Worm (Caenorhabditis elegans): Measurements from ENCODE around the gene spig-1.
A peak's percentile ranks its signal among the peaks of the same experiment; 100 is the strongest.

Gene spig-1

DNA sequence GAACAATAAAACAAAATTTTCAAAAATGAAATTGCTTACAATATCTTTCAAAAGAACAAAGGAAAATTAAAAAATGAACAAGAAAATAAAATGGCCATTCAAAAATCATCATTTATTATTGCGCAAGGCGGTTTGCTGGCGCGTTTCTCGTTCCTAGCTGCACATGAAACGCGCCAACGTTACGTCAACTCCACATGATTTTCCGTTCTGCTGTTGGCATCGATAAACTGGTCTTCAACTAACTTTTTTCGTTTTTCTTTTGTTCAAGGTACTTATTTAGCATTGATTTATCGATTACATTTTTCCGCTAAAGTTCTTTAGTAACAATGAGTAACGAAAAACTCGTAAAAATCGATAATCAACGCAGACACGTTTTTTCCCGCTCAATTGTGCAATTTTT, 8.9 kb downstream of the spig-1 start, which contains the start of the genes Y57E12AL.6 and Y57E12AL.1:
TSS of gene Y57E12AL.6 (minus strand) at position 75 of the 400 bp plus-strand sequence.
TSS of gene Y57E12AL.1 (plus strand) at position 135 of the 400 bp plus-strand sequence.
- TF ChIP-seq fkh-10 (GFP tag; optimal IDR thresholded peaks at IDR 0.05), result no peak
- TF ChIP-seq C08G9.2 (tag; optimal IDR thresholded peaks at IDR 0.05), result no peak
- TF ChIP-seq K09A11.1 (tag; optimal IDR thresholded peaks at IDR 0.05; ENCODE audit: insufficient read depth), result no peak
- peak; percentile 64 for TF ChIP-seq ztf-16 (tag; optimal IDR thresholded peaks at IDR 0.05)
- TF ChIP-seq pha-2 (tag; optimal IDR thresholded peaks at IDR 0.05), result peak; percentile 44
- TF ChIP-seq F13H6.1 (tag; optimal IDR thresholded peaks at IDR 0.05), result peak; percentile 73
- TF ChIP-seq C38D4.7 (GFP tag; optimal IDR thresholded peaks at IDR 0.05), result peak; percentile 46
- TF ChIP-seq unc-55 (GFP tag; optimal IDR thresholded peaks at IDR 0.05), result peak; percentile 4
- TF ChIP-seq zip-5 (tag; optimal IDR thresholded peaks at IDR 0.05), result peak; percentile 45
- peak; percentile 55 for TF ChIP-seq npax-4 (tag; optimal IDR thresholded peaks at IDR 0.05)
- TF ChIP-seq pax-1 (tag; optimal IDR thresholded peaks at IDR 0.05), result no peak
- peak; percentile 24 for TF ChIP-seq ets-4 (tag; optimal IDR thresholded peaks at IDR 0.05)
- TF ChIP-seq madf-2 (tag; optimal IDR thresholded peaks at IDR 0.05), result peak; percentile 62
- TF ChIP-seq ceh-6 (GFP tag; optimal IDR thresholded peaks at IDR 0.05), result peak; percentile 56
- TF ChIP-seq unc-3 (GFP tag; conservative IDR thresholded peaks at IDR 0.05), result peak; percentile 60
- TF ChIP-seq unc-3 (tag; optimal IDR thresholded peaks at IDR 0.05), result peak; percentile 60
- TF ChIP-seq rnt-1 (tag; optimal IDR thresholded peaks at IDR 0.05), result peak; percentile 71
- TF ChIP-seq ceh-34 (tag; optimal IDR thresholded peaks at IDR 0.05), result peak; percentile 60
- peak; percentile 72 for TF ChIP-seq ceh-18 (tag; optimal IDR thresholded peaks at IDR 0.05)
- peak; percentile 40 for TF ChIP-seq ref-2 (tag; optimal IDR thresholded peaks at IDR 0.05)
- no peak for TF ChIP-seq hlh-13 (GFP tag; optimal IDR thresholded peaks at IDR 0.05)
- TF ChIP-seq gmeb-2 (tag; optimal IDR thresholded peaks at IDR 0.05), result peak; percentile 31
- peak; percentile 65 for TF ChIP-seq unc-86 (tag; optimal IDR thresholded peaks at IDR 0.05)
- TF ChIP-seq nhr-232 (tag; optimal IDR thresholded peaks at IDR 0.05), result peak; percentile 63
- TF ChIP-seq lin-11 (tag; optimal IDR thresholded peaks at IDR 0.05), result peak; percentile 51
- TF ChIP-seq hlh-8 (tag; optimal IDR thresholded peaks at IDR 0.05), result peak; percentile 61
- peak; percentile 21 for TF ChIP-seq hlh-15 (tag; optimal IDR thresholded peaks at IDR 0.05)
- peak; percentile 31 for TF ChIP-seq fkh-6 (tag; optimal IDR thresholded peaks at IDR 0.05)
- TF ChIP-seq ttx-3 (tag; optimal IDR thresholded peaks at IDR 0.05), result peak; percentile 69
- no peak for TF ChIP-seq pros-1 (tag; optimal IDR thresholded peaks at IDR 0.05)
- peak; percentile 67 for TF ChIP-seq ceh-31 (tag; optimal IDR thresholded peaks at IDR 0.05)
- TF ChIP-seq nhr-11 (tag; optimal IDR thresholded peaks at IDR 0.05), result no peak
- no peak for TF ChIP-seq pat-9 (tag; optimal IDR thresholded peaks at IDR 0.05)
- no peak for TF ChIP-seq dmd-4 (tag; optimal IDR thresholded peaks at IDR 0.05; ENCODE audit: borderline replicate concordance)
- no peak for TF ChIP-seq tbx-7 (tag; optimal IDR thresholded peaks at IDR 0.05)
- peak; percentile 48 for TF ChIP-seq ceh-19 (GFP tag; optimal IDR thresholded peaks at IDR 0.05)
- TF ChIP-seq pag-3 (tag; optimal IDR thresholded peaks at IDR 0.05; ENCODE audit: borderline replicate concordance), result no peak
- TF ChIP-seq ceh-9 (tag; optimal IDR thresholded peaks at IDR 0.05), result no peak
- peak; percentile 41 for TF ChIP-seq sox-4 (tag; optimal IDR thresholded peaks at IDR 0.05)
- peak; percentile 69 for TF ChIP-seq syd-9 (tag; optimal IDR thresholded peaks at IDR 0.05)
- TF ChIP-seq hlh-6 (tag; optimal IDR thresholded peaks at IDR 0.05), result peak; percentile 56
- no peak for TF ChIP-seq ceh-24 (tag; optimal IDR thresholded peaks at IDR 0.05)
- TF ChIP-seq elt-4 (tag; optimal IDR thresholded peaks at IDR 0.05), result no peak
- peak; percentile 18; the same call in 1 of the 2 replicates for TF ChIP-seq sox-2 (GFP tag; IDR thresholded peaks at IDR 0.05)
- TF ChIP-seq mec-3 (tag; optimal IDR thresholded peaks at IDR 0.05; ENCODE audit: borderline replicate concordance), result no peak
- peak; percentile 88 for TF ChIP-seq elt-2 (tag; optimal IDR thresholded peaks at IDR 0.05)
- no peak for TF ChIP-seq ceh-30 (tag; optimal IDR thresholded peaks at IDR 0.05)
- peak; percentile 71 for TF ChIP-seq nfya-1 (tag; optimal IDR thresholded peaks at IDR 0.05)
- TF ChIP-seq tbx-2 (tag; optimal IDR thresholded peaks at IDR 0.05), result peak; percentile 75
- peak; percentile 13 for TF ChIP-seq eyg-1 (tag; optimal IDR thresholded peaks at IDR 0.05)
- TF ChIP-seq dve-1 (tag; optimal IDR thresholded peaks at IDR 0.05), result peak; percentile 74
- peak; percentile 28 for TF ChIP-seq unc-42 (tag; optimal IDR thresholded peaks at IDR 0.05)
- no peak for TF ChIP-seq T23F11.4 (GFP tag; optimal IDR thresholded peaks at IDR 0.05)

Measured in whole organism, late embryonic.